Fruit fly (Drosophila melanogaster) whole organism, prepupa: ENCODE measurements around the gene RSG7.

Experiments
- Blimp-1 ChIP-seq: fragments of 200-800 bp; sonication (Bioruptor generic); optimal IDR thresholded peaks from 3 replicates; lab custom pipeline; 2017; ENCODE audit warnings: missing biosample characterization, missing genetic modification characterization, mild to moderate bottlenecking, moderate library complexity, missing genetic modification reagents
- CG10631 ChIP-seq: fragments of 200-800 bp; sonication (Bioruptor generic); optimal IDR thresholded peaks from 2 replicates; lab custom pipeline; 2016; ENCODE audit warnings: missing biosample characterization, missing genetic modification characterization
- CG15336 ChIP-seq: fragments of 200-800 bp; sonication (Bioruptor generic); IDR thresholded peaks from 2 replicates; pipeline ENCODE4 v1.3.6; 2022; ENCODE audit warnings: missing biosample characterization, missing genetic modification characterization
- CG1621 ChIP-seq: fragments of 200-800 bp; sonication (Bioruptor generic); optimal IDR thresholded peaks from 3 replicates; lab custom pipeline; 2018; ENCODE audit warnings: missing biosample characterization, mild to moderate bottlenecking, missing genetic modification characterization
- CG16779 ChIP-seq: fragments of 200-800 bp; sonication (Bioruptor generic); optimal IDR thresholded peaks from 3 replicates; lab custom pipeline; 2017; ENCODE audit warnings: missing biosample characterization, mild to moderate bottlenecking, missing genetic modification characterization
- CG3032 ChIP-seq: fragments of 200-800 bp; optimal IDR thresholded peaks from 2 replicates; lab custom pipeline; 2019; ENCODE audit warnings: missing biosample characterization, mild to moderate bottlenecking, missing genetic modification characterization, moderate library complexity
- CG31627 ChIP-seq: fragments of 200-800 bp; sonication (Bioruptor generic); optimal IDR thresholded peaks from 3 replicates; lab custom pipeline; 2016; ENCODE audit warnings: missing biosample characterization, missing genetic modification characterization
- CG32006 ChIP-seq: fragments of 200-800 bp; sonication (Bioruptor generic); optimal IDR thresholded peaks from 3 replicates; lab custom pipeline; 2017; ENCODE audit warnings: missing biosample characterization, mild to moderate bottlenecking, missing genetic modification characterization
- CG4318 ChIP-seq: fragments of 200-800 bp; sonication (Bioruptor generic); optimal IDR thresholded peaks from 3 replicates; lab custom pipeline; 2017; ENCODE audit warnings: missing biosample characterization, mild to moderate bottlenecking, missing genetic modification characterization
- CG6163 ChIP-seq: fragments of 200-800 bp; sonication (Bioruptor generic); IDR thresholded peaks from 3 replicates; pipeline ENCODE4 v1.3.6; 2022; ENCODE audit warnings: missing biosample characterization, missing genetic modification characterization
- CG6792 ChIP-seq: fragments of 200-800 bp; sonication (Bioruptor generic); optimal IDR thresholded peaks from 3 replicates; lab custom pipeline; 2016; ENCODE audit warnings: missing biosample characterization, missing genetic modification characterization
- CG6808 ChIP-seq: fragments of 200-800 bp; sonication (Bioruptor generic); optimal IDR thresholded peaks from 3 replicates; lab custom pipeline; 2017; ENCODE audit warnings: missing biosample characterization, missing genetic modification characterization, mild to moderate bottlenecking, moderate library complexity, missing genetic modification reagents
- CG6854 ChIP-seq: fragments of 200-800 bp; sonication (Bioruptor generic); optimal IDR thresholded peaks from 2 replicates; lab custom pipeline; 2017; ENCODE audit warnings: missing biosample characterization, mild to moderate bottlenecking, missing genetic modification characterization
- CG8119 ChIP-seq: fragments of 200-800 bp; sonication (Bioruptor generic); IDR thresholded peaks from 3 replicates; pipeline ENCODE4 v1.3.6; 2022; ENCODE audit warnings: missing biosample characterization, missing genetic modification characterization
- CG8319 ChIP-seq: fragments of 200-800 bp; sonication (Bioruptor generic); optimal IDR thresholded peaks from 3 replicates; lab custom pipeline; 2016; ENCODE audit warnings: missing biosample characterization, missing genetic modification characterization
- CG8632 ChIP-seq: fragments of 200-800 bp; sonication (Bioruptor generic); optimal IDR thresholded peaks from 3 replicates; lab custom pipeline; 2016; ENCODE audit warnings: missing biosample characterization, missing genetic modification characterization
- CG9139 ChIP-seq: fragments of 200-800 bp; sonication (Bioruptor generic); optimal IDR thresholded peaks from 3 replicates; lab custom pipeline; 2017; ENCODE audit warnings: missing biosample characterization, mild to moderate bottlenecking, missing genetic modification characterization
- Eip75B ChIP-seq: fragments of 200-800 bp; sonication (Bioruptor generic); optimal IDR thresholded peaks from 3 replicates; lab custom pipeline; 2016; ENCODE audit warnings: missing biosample characterization, missing genetic modification characterization
- Eip78C ChIP-seq: fragments of 200-800 bp; sonication (Bioruptor generic); peaks from one replicate; lab custom pipeline; 2016; ENCODE audit warnings: missing biosample characterization, missing genetic modification characterization
- Ets21C ChIP-seq: fragments of 200-800 bp; sonication (Bioruptor generic); optimal IDR thresholded peaks from 3 replicates; lab custom pipeline; 2016; ENCODE audit warnings: missing biosample characterization, missing genetic modification characterization
- Ets96B ChIP-seq: fragments of 200-800 bp; optimal IDR thresholded peaks from 2 replicates; lab custom pipeline; 2019; ENCODE audit warnings: missing biosample characterization, mild to moderate bottlenecking, missing genetic modification characterization, moderate library complexity
- Hr38 ChIP-seq: sonication (Bioruptor generic); optimal IDR thresholded peaks from 2 replicates; lab custom pipeline; 2016; ENCODE audit warnings: missing biosample characterization, missing genetic modification characterization
- Hr39 ChIP-seq: fragments of 200-800 bp; sonication (Bioruptor generic); optimal IDR thresholded peaks from 2 replicates; lab custom pipeline; 2016; ENCODE audit warnings: missing biosample characterization, missing genetic modification characterization
- Hr4 ChIP-seq: fragments of 200-800 bp; sonication (Bioruptor generic); optimal IDR thresholded peaks from 3 replicates; lab custom pipeline; 2016; ENCODE audit warnings: missing biosample characterization, missing genetic modification characterization
- Lpt ChIP-seq: fragments of 200-800 bp; sonication (Bioruptor generic); optimal IDR thresholded peaks from 3 replicates; lab custom pipeline; 2016; ENCODE audit warnings: missing biosample characterization, missing genetic modification characterization
- Met ChIP-seq: fragments of 200-800 bp; sonication (Bioruptor generic); optimal IDR thresholded peaks from 3 replicates; lab custom pipeline; 2016; ENCODE audit warnings: missing biosample characterization, missing genetic modification characterization
- Sox14 ChIP-seq: fragments of 200-800 bp; sonication (Bioruptor generic); optimal IDR thresholded peaks from 3 replicates; lab custom pipeline; 2016; ENCODE audit warnings: missing biosample characterization, missing genetic modification characterization
- Sox15 ChIP-seq: fragments of 200-800 bp; sonication (Bioruptor generic); optimal IDR thresholded peaks from 3 replicates; lab custom pipeline; 2016; ENCODE audit warnings: missing biosample characterization, missing genetic modification characterization
- achi ChIP-seq: fragments of 200-800 bp; sonication (Bioruptor generic); optimal IDR thresholded peaks from 3 replicates; lab custom pipeline; 2016; ENCODE audit warnings: missing biosample characterization, missing genetic modification characterization
- acj6 ChIP-seq: fragments of 200-800 bp; sonication (Bioruptor generic); optimal IDR thresholded peaks from 3 replicates; lab custom pipeline; 2016; ENCODE audit warnings: missing biosample characterization, missing genetic modification characterization
- cyc ChIP-seq: fragments of 200-800 bp; sonication (Bioruptor generic); optimal IDR thresholded peaks from 3 replicates; lab custom pipeline; 2016; ENCODE audit warnings: missing biosample characterization, missing genetic modification characterization
- dac ChIP-seq: fragments of 200-800 bp; sonication (Bioruptor generic); optimal IDR thresholded peaks from 2 replicates; lab custom pipeline; 2017; ENCODE audit warnings: missing biosample characterization, mild to moderate bottlenecking, missing genetic modification characterization
- dsx ChIP-seq: fragments of 200-800 bp; optimal IDR thresholded peaks from 3 replicates; lab custom pipeline; 2019; ENCODE audit warnings: missing biosample characterization, mild to moderate bottlenecking, missing genetic modification characterization, moderate library complexity; ENCODE audit not compliant: poor library complexity, severe bottlenecking
- esn ChIP-seq: fragments of 200-800 bp; sonication (Bioruptor generic); optimal IDR thresholded peaks from 2 replicates; lab custom pipeline; 2016; ENCODE audit warnings: missing biosample characterization, mild to moderate bottlenecking, missing genetic modification characterization, moderate library complexity
- fd59A ChIP-seq: fragments of 200-800 bp; sonication (Bioruptor generic); optimal IDR thresholded peaks from 2 replicates; lab custom pipeline; 2017; ENCODE audit warnings: missing biosample characterization, mild to moderate bottlenecking, missing genetic modification characterization, missing genetic modification reagents
- fd85E ChIP-seq: fragments of 200-800 bp; sonication (Bioruptor generic); optimal IDR thresholded peaks from 3 replicates; lab custom pipeline; 2016; ENCODE audit warnings: missing biosample characterization, missing genetic modification characterization
- fkh ChIP-seq: fragments of 200-800 bp; sonication (Bioruptor generic); optimal IDR thresholded peaks from 3 replicates; lab custom pipeline; 2017; ENCODE audit warnings: missing biosample characterization, mild to moderate bottlenecking, missing genetic modification characterization, moderate library complexity
- lz ChIP-seq: fragments of 200-800 bp; sonication (Bioruptor generic); optimal IDR thresholded peaks from 3 replicates; lab custom pipeline; 2016; ENCODE audit warnings: missing biosample characterization, missing genetic modification characterization
- net ChIP-seq: fragments of 200-800 bp; sonication (Bioruptor generic); optimal IDR thresholded peaks from 3 replicates; lab custom pipeline; 2016; ENCODE audit warnings: missing biosample characterization, missing genetic modification characterization
- pdm3 ChIP-seq: fragments of 200-800 bp; sonication (Bioruptor generic); optimal IDR thresholded peaks from 3 replicates; lab custom pipeline; 2016; ENCODE audit warnings: missing biosample characterization, missing genetic modification characterization
- spab ChIP-seq: fragments of 200-800 bp; sonication (Bioruptor generic); optimal IDR thresholded peaks from 2 replicates; lab custom pipeline; 2017; ENCODE audit warnings: missing biosample characterization, mild to moderate bottlenecking, missing genetic modification characterization, missing genetic modification reagents
- ss ChIP-seq, 2 experiments: fragments of 200-800 bp; sonication (Bioruptor generic); optimal IDR thresholded peaks; 2 replicates in 1 of 2; 3 replicates in 1 of 2; lab custom pipeline; 2017 to 2018; ENCODE audit warnings: mild to moderate bottlenecking in 2 of 2, missing biosample characterization in 2 of 2, missing genetic modification characterization in 2 of 2, moderate library complexity in 1 of 2
- topi ChIP-seq: fragments of 200-800 bp; sonication (Bioruptor generic); optimal IDR thresholded peaks from 3 replicates; lab custom pipeline; 2016; ENCODE audit warnings: missing biosample characterization, missing genetic modification characterization
- vri ChIP-seq: fragments of 200-800 bp; sonication (Bioruptor generic); optimal IDR thresholded peaks from 3 replicates; lab custom pipeline; 2016; ENCODE audit warnings: missing biosample characterization, mild to moderate bottlenecking, missing genetic modification characterization

RSG7 gene

DNA sequence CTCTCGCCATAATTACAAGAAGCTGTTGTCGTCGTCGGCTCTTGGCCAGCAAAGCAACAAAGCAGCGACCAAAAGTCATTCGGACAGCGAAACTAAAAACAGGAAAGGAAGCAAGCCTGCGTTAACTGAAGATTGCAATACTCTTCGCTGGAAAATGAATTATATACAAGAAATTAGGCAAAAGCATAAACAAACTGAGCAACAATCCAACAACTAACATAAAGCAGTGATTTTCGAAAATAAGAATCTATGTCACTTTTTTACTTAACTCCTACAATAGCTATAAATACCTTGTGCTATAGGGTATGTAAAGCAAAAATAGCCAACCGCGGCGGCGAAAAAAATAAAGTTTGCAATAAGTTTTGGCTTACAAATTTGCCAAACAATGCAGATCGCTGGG, 27.6 kb upstream of the RSG7 start (continued):
- peak; percentile 74 for TF ChIP-seq Eip75B (GFP tag; lab: Kevin White, UChicago)
- peak; percentile 72 for TF ChIP-seq net
- TF ChIP-seq pdm3 (GFP tag; lab: Kevin White, UChicago), result peak; percentile 86
- peak; percentile 58 for TF ChIP-seq topi
- TF ChIP-seq Hr39 (GFP tag; lab: Kevin White, UChicago), result peak; percentile 69
- peak; percentile 79 for TF ChIP-seq CG1621 (tag; lab: Kevin White, UChicago)
- TF ChIP-seq CG4318 (GFP tag; lab: Kevin White, UChicago), result peak; percentile 71
- TF ChIP-seq Sox14 (GFP tag; lab: Kevin White, UChicago), result peak; percentile 82
- peak; percentile 83 for TF ChIP-seq CG6163 (GFP tag; lab: Robert Waterston, UW)
- TF ChIP-seq fd85E (GFP tag; lab: Kevin White, UChicago), result peak; percentile 26
- TF ChIP-seq dac (GFP tag; lab: Kevin White, UChicago), result peak; percentile 59
- TF ChIP-seq lz (GFP tag; lab: Kevin White, UChicago), result peak; percentile 71
- TF ChIP-seq Hr4 (GFP tag; lab: Kevin White, UChicago), result peak; percentile 85
- peak; percentile 72 for TF ChIP-seq CG6808 (GFP tag; lab: Kevin White, UChicago)
- TF ChIP-seq CG32006 (GFP tag; lab: Kevin White, UChicago), result peak; percentile 88
- TF ChIP-seq ss (GFP tag; optimal IDR thresholded peaks at IDR 0.05; lab: Kevin White, UChicago), result peak; percentile 69 to 73
- TF ChIP-seq CG8319 (GFP tag; lab: Kevin White, UChicago), result peak; percentile 50
- peak; percentile 76 for TF ChIP-seq fd59A (GFP tag; lab: Kevin White, UChicago)
- peak; percentile 72 for TF ChIP-seq spab (GFP tag; lab: Kevin White, UChicago)
- TF ChIP-seq CG15336 (GFP tag; lab: Robert Waterston, UW), result peak; percentile 88
- peak; percentile 50 for TF ChIP-seq Met
- no peak for TF ChIP-seq Hr38 (GFP tag; lab: Kevin White, UChicago)
- TF ChIP-seq CG6792 (GFP tag; lab: Kevin White, UChicago), result peak; percentile 84

DNA sequence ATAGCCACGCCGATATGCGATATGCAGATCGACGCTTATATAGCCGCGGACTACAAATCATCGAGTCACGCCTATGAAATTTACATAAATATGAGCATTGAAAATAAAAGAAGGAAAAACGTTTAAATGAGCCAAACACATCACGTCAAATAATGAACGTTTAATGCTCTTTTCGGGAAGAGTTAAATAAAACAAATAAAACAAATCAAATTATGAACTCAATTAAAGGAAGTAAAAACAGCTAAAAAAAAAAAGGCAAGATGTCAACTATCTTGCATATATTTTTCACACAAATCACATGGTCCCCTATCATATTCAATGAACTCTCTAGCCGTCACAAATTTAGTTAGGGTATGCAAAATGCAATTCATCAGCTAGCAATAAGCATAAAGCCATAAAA, 23.4 kb upstream of the RSG7 start:
- TF ChIP-seq CG15336 (GFP tag; lab: Robert Waterston, UW) (0 out of 2 replicates have a peak, but pooled peaks have one; percentile 33), CG8119 (peak; percentile 39; the same call in 1 of the 3 replicates), CG32006 (GFP tag; lab: Kevin White, UChicago) (peak; percentile 19), Sox15 (GFP tag; lab: Kevin White, UChicago) (no peak), CG9139 (GFP tag; lab: Kevin White, UChicago) (no peak), Eip78C (GFP tag; lab: Kevin White, UChicago) (peak; percentile 49), Hr4 (GFP tag; lab: Kevin White, UChicago) (peak; percentile 29)

DNA sequence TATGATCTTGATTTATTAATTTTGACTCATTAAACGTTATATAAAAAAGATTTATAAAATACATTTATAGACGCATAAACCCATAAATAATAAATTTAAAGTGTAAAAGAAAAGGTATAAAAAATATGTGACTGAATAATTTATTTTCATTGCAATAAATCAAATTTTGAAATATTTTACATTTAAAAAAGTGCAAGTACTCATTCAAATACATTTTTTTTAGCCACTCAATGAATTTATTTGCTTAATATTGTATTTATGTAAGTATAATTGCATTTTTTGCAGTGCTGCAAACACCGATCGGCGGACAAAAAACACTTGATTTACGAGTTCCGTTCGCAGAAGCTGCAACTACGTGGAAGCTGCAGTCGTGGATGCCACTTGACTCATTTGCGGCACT, 15.5 kb upstream of the RSG7 start:
- no peak for TF ChIP-seq Sox14 (GFP tag; lab: Kevin White, UChicago)
- TF ChIP-seq vri (GFP tag; lab: Kevin White, UChicago), result no peak
- no peak for TF ChIP-seq topi
- TF ChIP-seq CG31627, result no peak
- TF ChIP-seq CG10631, result peak; percentile 18
- TF ChIP-seq cyc, result no peak
- peak; percentile 39 for TF ChIP-seq CG8632
- peak; percentile 20 for TF ChIP-seq acj6 (GFP tag; lab: Kevin White, UChicago)
- TF ChIP-seq ss (GFP tag; optimal IDR thresholded peaks at IDR 0.05; lab: Kevin White, UChicago), result no peak
- no peak for TF ChIP-seq Blimp-1
- TF ChIP-seq CG16779 (tag; lab: Kevin White, UChicago), result no peak
- TF ChIP-seq CG1621 (tag; lab: Kevin White, UChicago), result no peak
- TF ChIP-seq spab (GFP tag; lab: Kevin White, UChicago), result no peak
- no peak for TF ChIP-seq Ets21C (GFP tag; lab: Kevin White, UChicago)
- TF ChIP-seq Lpt (GFP tag; lab: Kevin White, UChicago), result no peak
- no peak for TF ChIP-seq dsx
- TF ChIP-seq CG6163 (GFP tag; lab: Robert Waterston, UW), result no peak
- TF ChIP-seq CG4318 (GFP tag; lab: Kevin White, UChicago), result peak; percentile 46
- peak; percentile 44 for TF ChIP-seq Hr4 (GFP tag; lab: Kevin White, UChicago)
- no peak for TF ChIP-seq CG6854 (GFP tag; lab: Kevin White, UChicago)
- no peak for TF ChIP-seq CG3032
- TF ChIP-seq pdm3 (GFP tag; lab: Kevin White, UChicago), result peak; percentile 27
- TF ChIP-seq esn (GFP tag; lab: Kevin White, UChicago), result peak; percentile 12
- no peak for TF ChIP-seq CG8119
- peak; percentile 21 for TF ChIP-seq net
- no peak for TF ChIP-seq CG9139 (GFP tag; lab: Kevin White, UChicago)
- TF ChIP-seq achi (GFP tag; lab: Kevin White, UChicago), result no peak
- no peak for TF ChIP-seq CG6808 (GFP tag; lab: Kevin White, UChicago)
- no peak for TF ChIP-seq fd85E (GFP tag; lab: Kevin White, UChicago)
- TF ChIP-seq Ets96B (tag; lab: Kevin White, UChicago), result no peak
- TF ChIP-seq dac (GFP tag; lab: Kevin White, UChicago), result no peak
- no peak for TF ChIP-seq lz (GFP tag; lab: Kevin White, UChicago)
- no peak for TF ChIP-seq fkh (GFP tag; lab: Kevin White, UChicago)
